Worm (Caenorhabditis elegans): ENCODE measurements around the gene idpp-16.

DNA sequence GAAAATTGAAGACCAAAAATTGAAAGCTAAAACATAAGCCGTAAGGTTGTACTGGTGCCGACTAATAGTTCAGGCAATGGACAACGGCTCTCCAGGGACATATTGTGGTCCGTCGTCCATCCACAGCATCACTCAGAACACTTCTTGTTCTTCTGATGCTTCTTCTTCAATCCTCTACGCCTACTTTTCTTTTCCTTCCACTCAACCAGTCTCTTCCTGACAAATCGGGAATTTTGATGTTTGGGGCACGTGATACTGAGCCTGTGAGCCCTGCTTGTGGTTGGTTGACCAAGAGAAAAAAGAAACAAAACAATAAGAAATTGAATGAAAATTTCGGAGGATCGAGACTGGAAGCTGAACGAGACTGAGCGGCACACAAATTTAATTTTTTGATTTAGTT is 15.0 kb upstream of the idpp-16 start:
- TF ChIP-seq ceh-36 (tag; optimal IDR thresholded peaks at IDR 0.05): no peak
- no peak for TF ChIP-seq ama-1 (optimal IDR thresholded peaks at IDR 0.05)
- TF ChIP-seq ceh-13 (GFP tag; optimal IDR thresholded peaks at IDR 0.05): no peak
- no peak for TF ChIP-seq B0310.2 (tag; optimal IDR thresholded peaks at IDR 0.05)
- no peak for TF ChIP-seq tbx-11 (GFP tag; IDR thresholded peaks at IDR 0.05)
- no peak for TF ChIP-seq hmbx-1 (tag; optimal IDR thresholded peaks at IDR 0.05)
